Fruit fly (Drosophila melanogaster) whole organism, pupa: ENCODE measurements around the gene mri.

ENCODE experiments used
- CG10348 ChIP-seq: fragments of 200-800 bp; sonication (Bioruptor generic); IDR thresholded peaks from 2 replicates; pipeline ENCODE4 v1.3.6; 2022; ENCODE audit warnings: missing biosample characterization, missing genetic modification characterization
- CG12605 ChIP-seq: fragments of 200-800 bp; sonication (Bioruptor generic); IDR thresholded peaks from 2 replicates; pipeline ENCODE4 v1.3.6; 2022; ENCODE audit warnings: missing biosample characterization, missing genetic modification characterization
- CG13204 ChIP-seq: fragments of 200-800 bp; sonication (Bioruptor generic); optimal IDR thresholded peaks from 2 replicates; lab custom pipeline; 2018; ENCODE audit warnings: missing biosample characterization, mild to moderate bottlenecking, missing genetic modification characterization, moderate library complexity
- CG14655 ChIP-seq: fragments of 200-800 bp; sonication (Bioruptor generic); optimal IDR thresholded peaks from 3 replicates; lab custom pipeline; 2017; ENCODE audit warnings: mild to moderate bottlenecking, missing biosample characterization, missing genetic modification reagents, missing genetic modification characterization
- CG15710 ChIP-seq: fragments of 200-800 bp; sonication (Bioruptor generic); optimal IDR thresholded peaks from 2 replicates; lab custom pipeline; 2018; ENCODE audit warnings: missing biosample characterization, mild to moderate bottlenecking, missing genetic modification characterization, moderate library complexity
- CG17806 ChIP-seq: fragments of 200-800 bp; sonication (Bioruptor generic); optimal IDR thresholded peaks from 2 replicates; lab custom pipeline; 2018; ENCODE audit warnings: missing biosample characterization, mild to moderate bottlenecking, missing genetic modification characterization, moderate library complexity
- CG32121 ChIP-seq: fragments of 200-800 bp; sonication (Bioruptor generic); IDR thresholded peaks from 2 replicates; pipeline ENCODE4 v1.3.6; 2022; ENCODE audit warnings: missing biosample characterization, missing genetic modification characterization
- CG34367 ChIP-seq: fragments of 200-800 bp; sonication (Bioruptor generic); optimal IDR thresholded peaks from 2 replicates; lab custom pipeline; 2018; ENCODE audit warnings: missing biosample characterization, mild to moderate bottlenecking, missing genetic modification characterization
- CG4496 ChIP-seq: fragments of 200-800 bp; sonication (Bioruptor generic); IDR thresholded peaks from 3 replicates; pipeline ENCODE4 v1.3.6; 2022; ENCODE audit warnings: missing biosample characterization, missing genetic modification characterization
- CG8159 ChIP-seq: fragments of 200-800 bp; sonication (Bioruptor generic); optimal IDR thresholded peaks from 3 replicates; lab custom pipeline; 2018; ENCODE audit warnings: missing biosample characterization, mild to moderate bottlenecking, missing genetic modification characterization, moderate library complexity
- CG8301 ChIP-seq: fragments of 200-800 bp; sonication (Bioruptor generic); optimal IDR thresholded peaks from 2 replicates; lab custom pipeline; 2018; ENCODE audit warnings: missing biosample characterization, mild to moderate bottlenecking, missing genetic modification characterization
- CG9948 ChIP-seq: fragments of 200-800 bp; sonication (Bioruptor generic); optimal IDR thresholded peaks from 2 replicates; lab custom pipeline; 2018; ENCODE audit warnings: missing biosample characterization, mild to moderate bottlenecking, missing genetic modification characterization, moderate library complexity
- D1 ChIP-seq: fragments of 200-800 bp; sonication (Bioruptor generic); optimal IDR thresholded peaks from 2 replicates; lab custom pipeline; 2018; ENCODE audit warnings: missing biosample characterization, mild to moderate bottlenecking, missing genetic modification characterization, moderate library complexity
- EcR ChIP-seq: fragments of 200-800 bp; sonication (Bioruptor generic); optimal IDR thresholded peaks from 3 replicates; lab custom pipeline; 2019; ENCODE audit warnings: missing biosample characterization, missing genetic modification characterization, mild to moderate bottlenecking, moderate library complexity, missing genetic modification reagents
- Ets98B ChIP-seq: fragments of 200-800 bp; sonication (Bioruptor generic); IDR thresholded peaks from 2 replicates; pipeline ENCODE4 v1.3.6; 2022; ENCODE audit warnings: missing biosample characterization, missing genetic modification characterization
- Pif1A ChIP-seq: fragments of 200-800 bp; sonication (Bioruptor generic); optimal IDR thresholded peaks from 3 replicates; lab custom pipeline; 2016; ENCODE audit warnings: missing biosample characterization, missing genetic modification characterization
- Pif1B ChIP-seq: fragments of 200-800 bp; sonication (Bioruptor generic); optimal IDR thresholded peaks from 3 replicates; lab custom pipeline; 2016; ENCODE audit warnings: missing biosample characterization, missing genetic modification characterization
- Snoo ChIP-seq: fragments of 200-800 bp; sonication (Bioruptor generic); optimal IDR thresholded peaks from 3 replicates; lab custom pipeline; 2017; ENCODE audit warnings: missing biosample characterization, mild to moderate bottlenecking, missing genetic modification characterization, inconsistent platforms
- fd96Ca ChIP-seq: fragments of 200-800 bp; sonication (Bioruptor generic); IDR thresholded peaks from 3 replicates; pipeline ENCODE4 v1.3.6; 2022; ENCODE audit warnings: missing biosample characterization, missing genetic modification characterization
- gl ChIP-seq: fragments of 200-800 bp; sonication (Bioruptor generic); optimal IDR thresholded peaks from 2 replicates; lab custom pipeline; 2018; ENCODE audit warnings: missing biosample characterization, mild to moderate bottlenecking, missing genetic modification characterization
- rn ChIP-seq: fragments of 200-800 bp; sonication (Bioruptor generic); IDR thresholded peaks from 2 replicates; pipeline ENCODE4 v1.3.6; 2022; ENCODE audit warnings: missing biosample characterization, missing genetic modification characterization

The mri gene

DNA sequence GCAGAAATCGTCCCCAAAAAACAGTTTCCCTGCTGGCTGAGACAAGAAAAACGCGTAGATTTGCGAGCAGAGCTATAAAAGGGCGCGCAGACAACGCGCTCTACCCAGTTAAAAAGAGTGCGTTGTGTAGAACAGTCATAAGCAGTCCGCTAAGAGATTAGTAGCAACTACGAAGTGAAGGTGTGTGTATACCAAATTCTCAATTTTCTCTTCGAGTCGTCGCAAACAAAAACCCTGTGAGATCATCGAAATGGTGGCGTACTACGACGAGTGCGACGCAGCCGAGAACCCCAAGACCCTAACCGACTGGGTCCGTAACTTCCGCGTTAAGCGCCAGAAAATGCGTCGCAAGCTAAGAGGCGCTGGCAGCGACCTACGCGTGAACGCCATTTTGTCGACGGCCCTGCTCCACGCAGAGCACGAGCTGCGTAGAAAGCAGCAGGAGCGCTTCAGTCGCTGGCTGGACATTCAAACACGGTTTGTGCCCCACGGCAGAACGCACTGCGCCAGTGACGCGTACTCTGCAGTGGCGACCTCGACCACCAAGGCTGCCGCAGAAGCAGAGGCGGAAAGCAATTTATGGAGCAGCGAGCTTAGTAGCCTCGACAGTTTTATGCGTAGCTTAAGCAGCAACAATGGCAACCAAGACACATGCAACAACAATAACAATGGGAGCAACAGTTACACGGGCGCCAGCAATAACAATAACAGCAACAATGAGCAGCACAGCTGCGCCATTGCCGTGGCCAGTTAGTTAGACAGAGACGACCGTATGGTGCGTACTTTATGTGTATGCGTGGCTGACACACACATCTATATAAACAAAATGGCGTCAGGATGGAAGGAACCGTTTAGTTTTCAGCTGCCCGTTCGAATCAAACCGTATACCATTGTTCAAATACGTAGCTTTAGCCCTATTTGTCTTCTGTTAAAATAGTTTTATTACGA lies 24.3 kb downstream of the mri start:
- TF ChIP-seq Ets98B (GFP tag; lab: Robert Waterston, UW) (no peak; the same call in 1 of the 2 replicates), fd96Ca (GFP tag; lab: Robert Waterston, UW) (peak; percentile 56; the same call in 2 of the 3 replicates), CG15710 (tag; lab: Kevin White, UChicago) (no peak), CG12605 (GFP tag; lab: Robert Waterston, UW) (peak; percentile 15; the same call in 1 of the 2 replicates), rn (GFP tag; lab: Robert Waterston, UW) (no peak), CG13204 (no peak), CG17806 (tag; lab: Kevin White, UChicago) (no peak), Pif1A (no peak), CG9948 (tag; lab: Kevin White, UChicago) (no peak), gl (tag; lab: Kevin White, UChicago) (no peak), Snoo (no peak), CG32121 (GFP tag; lab: Robert Waterston, UW) (no peak), CG8159 (tag; lab: Kevin White, UChicago) (peak; percentile 26), D1 (tag; lab: Kevin White, UChicago) (no peak), CG4496 (GFP tag; lab: Robert Waterston, UW) (peak; percentile 58), CG10348 (GFP tag; lab: Robert Waterston, UW) (no peak), CG8301 (tag; lab: Kevin White, UChicago) (no peak), CG34367 (tag; lab: Kevin White, UChicago) (no peak), CG14655 (GFP tag; lab: Kevin White, UChicago) (no peak)
- TF ChIP-seq, all 21 proteins: peak for 4

- TF ChIP-seq CG12605 (GFP tag; lab: Robert Waterston, UW) (no peak), rn (GFP tag; lab: Robert Waterston, UW) (no peak), CG10348 (GFP tag; lab: Robert Waterston, UW) (no peak), gl (tag; lab: Kevin White, UChicago) (no peak), Snoo (no peak)
- TF ChIP-seq, all 21 proteins: peak for 0
These were observed 25.1 kb downstream of the mri start for dm6 chr3L:225120-225519.

DNA sequence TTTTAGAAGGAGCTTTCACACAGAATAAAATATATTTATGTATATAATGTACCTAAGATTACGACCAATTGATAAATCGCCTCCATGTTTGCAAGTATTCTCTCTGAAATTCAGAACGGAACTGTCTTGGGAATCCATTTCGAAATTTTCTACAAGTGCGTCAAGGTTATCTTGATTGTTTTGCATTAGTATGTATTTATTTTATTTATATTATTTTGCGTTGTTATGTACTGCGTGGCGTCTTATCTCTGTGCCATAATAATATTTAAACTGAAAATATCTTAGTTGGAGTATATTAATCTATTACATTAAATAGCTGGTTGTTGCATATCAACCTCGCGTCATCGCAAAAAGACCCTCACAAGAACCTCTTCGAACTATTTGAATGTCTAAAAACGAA lies 31.5 kb downstream of the mri start, which contains the start of gene CG42846:
Gene CG42846, minus strand, starts transcription at position 101 of the 400 bp plus-strand sequence.
- TF ChIP-seq CG34367 (tag; lab: Kevin White, UChicago) (no peak), Snoo (no peak), CG13204 (no peak), Pif1B (no peak), CG32121 (GFP tag; lab: Robert Waterston, UW) (no peak), Pif1A (no peak), CG15710 (tag; lab: Kevin White, UChicago) (no peak), CG12605 (GFP tag; lab: Robert Waterston, UW) (no peak), fd96Ca (GFP tag; lab: Robert Waterston, UW) (no peak), CG10348 (GFP tag; lab: Robert Waterston, UW) (no peak), D1 (tag; lab: Kevin White, UChicago) (no peak), CG9948 (tag; lab: Kevin White, UChicago) (no peak)

dm6 chr3L:232267-232666 lies 32.3 kb downstream of the mri start, which contains the start of gene CG34454:
Gene CG34454, minus strand, starts transcription at chr3L:232350.
- no peak for TF ChIP-seq CG13204
- TF ChIP-seq Pif1B, result no peak
- TF ChIP-seq CG15710 (tag; lab: Kevin White, UChicago), result no peak
- no peak for TF ChIP-seq CG4496 (GFP tag; lab: Robert Waterston, UW)
- TF ChIP-seq gl (tag; lab: Kevin White, UChicago), result no peak

DNA sequence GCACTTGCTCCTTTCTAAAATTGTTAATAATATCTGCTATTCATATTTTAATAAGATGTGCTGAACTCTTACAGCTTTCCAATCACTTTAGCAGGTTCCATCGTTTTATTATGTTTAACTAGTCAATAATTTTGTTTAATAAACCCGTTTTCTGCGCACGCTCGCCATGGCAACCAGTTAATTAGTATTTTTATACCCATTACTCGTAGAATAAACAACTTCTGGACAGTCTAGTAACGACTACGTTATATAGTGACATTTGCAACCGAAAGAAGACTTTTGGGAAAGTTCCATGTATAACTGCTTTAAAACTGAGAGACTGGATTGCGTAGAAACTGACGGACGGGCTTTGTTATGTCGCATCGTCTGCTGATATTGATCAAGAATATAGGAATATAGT lies 33.3 kb downstream of the mri start, which contains the start of gene CG34453:
Gene CG34453, minus strand, starts transcription at position 101 of the 400 bp plus-strand sequence.
- no peak for TF ChIP-seq CG12605 (GFP tag; lab: Robert Waterston, UW)
- no peak for TF ChIP-seq CG8159 (tag; lab: Kevin White, UChicago)
- TF ChIP-seq CG14655 (GFP tag; lab: Kevin White, UChicago), result no peak
- no peak for TF ChIP-seq Ets98B (GFP tag; lab: Robert Waterston, UW)
- no peak for TF ChIP-seq EcR

- no peak for TF ChIP-seq gl (tag; lab: Kevin White, UChicago)
- no peak for TF ChIP-seq CG32121 (GFP tag; lab: Robert Waterston, UW)
- no peak for TF ChIP-seq CG13204
- TF ChIP-seq EcR, result no peak
- no peak for TF ChIP-seq Pif1A
- TF ChIP-seq CG8301 (tag; lab: Kevin White, UChicago), result no peak
- TF ChIP-seq CG15710 (tag; lab: Kevin White, UChicago), result no peak
- TF ChIP-seq CG10348 (GFP tag; lab: Robert Waterston, UW), result no peak
- TF ChIP-seq Ets98B (GFP tag; lab: Robert Waterston, UW), result no peak
- no peak for TF ChIP-seq CG9948 (tag; lab: Kevin White, UChicago)
- no peak for TF ChIP-seq rn (GFP tag; lab: Robert Waterston, UW)
These were observed 34.4 kb downstream of the mri start for dm6 chr3L:234337-234736.
